Worm (Caenorhabditis elegans): ENCODE measurements around the gene C09G4.4.

- TF ChIP-seq lin-32 (GFP tag; optimal IDR thresholded peaks at IDR 0.05) (no peak), snpc-4 (tag; optimal IDR thresholded peaks at IDR 0.05) (no peak), lsy-2 (tag; optimal IDR thresholded peaks at IDR 0.05) (no peak), mab-5 (tag; optimal IDR thresholded peaks at IDR 0.05) (no peak), unc-39 (tag; optimal IDR thresholded peaks at IDR 0.05) (no peak), pha-4 (tag; optimal IDR thresholded peaks at IDR 0.05) (peak; percentile 14), ztf-11 (tag; optimal IDR thresholded peaks at IDR 0.05) (no peak), nhr-12 (tag; optimal IDR thresholded peaks at IDR 0.05) (no peak), ceh-39 (tag; optimal IDR thresholded peaks at IDR 0.05) (no peak)
Observed at ce11 chrIV:8540268-8540667, 27.5 kb downstream of the C09G4.4 start.
